Worm (Caenorhabditis elegans): ENCODE data around the gene C08B6.8.

C08B6.8 gene

ce11 chrV:10148352-10148751 is 13.9 kb downstream of the C08B6.8 start, which contains the start of gene srsx-26:
Gene srsx-26 (plus strand): TSS chrV:10148652.
- TF ChIP-seq ceh-58 (GFP tag; IDR thresholded peaks at IDR 0.05) (no peak), tbx-9 (tag; optimal IDR thresholded peaks at IDR 0.05; ENCODE audit: borderline replicate concordance) (no peak), let-607 (tag; optimal IDR thresholded peaks at IDR 0.05) (no peak), fkh-3 (tag; optimal IDR thresholded peaks at IDR 0.05) (no peak), T07F8.4 (tag; optimal IDR thresholded peaks at IDR 0.05) (no peak), T26A5.8 (tag; optimal IDR thresholded peaks at IDR 0.05) (no peak), xnd-1 (tag; optimal IDR thresholded peaks at IDR 0.05) (no peak), gei-17 (GFP tag; optimal IDR thresholded peaks at IDR 0.05) (no peak), egl-18 (GFP tag; IDR thresholded peaks at IDR 0.05) (no peak)

ce11 chrV:10149728-10150127 is 15.3 kb downstream of the C08B6.8 start, which contains the start of gene srsx-27:
Gene srsx-27 (plus strand): TSS chrV:10150028.
- TF ChIP-seq F57C9.4 (tag; optimal IDR thresholded peaks at IDR 0.05) (no peak), dox-1 (GFP tag; IDR thresholded peaks at IDR 0.05) (no peak), ceh-27 (GFP tag; optimal IDR thresholded peaks at IDR 0.05) (no peak), let-526 (GFP tag; IDR thresholded peaks at IDR 0.05) (no peak), chd-7 (tag; optimal IDR thresholded peaks at IDR 0.05) (no peak), K11D2.4 (GFP tag; IDR thresholded peaks at IDR 0.05) (no peak), B0019.2 (GFP tag; conservative IDR thresholded peaks at IDR 0.05) (no peak), Y95B8A.8 (GFP tag; IDR thresholded peaks at IDR 0.05) (no peak), aptf-2 (GFP tag; conservative IDR thresholded peaks at IDR 0.05) (no peak), attf-3 (GFP tag; conservative IDR thresholded peaks at IDR 0.05) (no peak), unc-62 (GFP tag; optimal IDR thresholded peaks at IDR 0.05) (no peak), K12H6.12 (tag; optimal IDR thresholded peaks at IDR 0.05) (no peak), mxl-1 (tag; optimal IDR thresholded peaks at IDR 0.05) (no peak)

ce11 chrV:10152278-10152677 is 17.8 kb downstream of the C08B6.8 start, which contains the start of gene srsx-28:
Gene srsx-28 (plus strand): TSS chrV:10152578.
- TF ChIP-seq ztf-28 (GFP tag; IDR thresholded peaks at IDR 0.05) (no peak), xnd-1 (tag; optimal IDR thresholded peaks at IDR 0.05) (no peak), mel-28 (tag; optimal IDR thresholded peaks at IDR 0.05; ENCODE audit: borderline replicate concordance) (no peak), attf-3 (GFP tag; conservative IDR thresholded peaks at IDR 0.05) (no peak), F55B11.4 (tag; optimal IDR thresholded peaks at IDR 0.05; ENCODE audit: borderline replicate concordance, insufficient read depth) (no peak), B0336.3 (GFP tag; IDR thresholded peaks at IDR 0.05) (no peak), T07F8.4 (tag; optimal IDR thresholded peaks at IDR 0.05) (no peak), ztf-3 (GFP tag; optimal IDR thresholded peaks at IDR 0.05) (no peak), tlf-1 (GFP tag; optimal IDR thresholded peaks at IDR 0.05) (no peak), Y56A3A.18 (GFP tag; IDR thresholded peaks at IDR 0.05) (no peak), unc-62 (GFP tag; optimal IDR thresholded peaks at IDR 0.05) (no peak), T26A5.8 (tag; optimal IDR thresholded peaks at IDR 0.05) (no peak), D2030.7 (GFP tag; IDR thresholded peaks at IDR 0.05) (no peak), madf-3 (GFP tag; IDR thresholded peaks at IDR 0.05) (no peak), F49E8.2 (tag; optimal IDR thresholded peaks at IDR 0.05; ENCODE audit: insufficient read depth) (no peak), lsy-27 (tag; optimal IDR thresholded peaks at IDR 0.05; ENCODE audit: borderline replicate concordance, insufficient read depth) (no peak), nfya-1 (tag; optimal IDR thresholded peaks at IDR 0.05; ENCODE audit: borderline replicate concordance, insufficient read depth) (no peak), Y79H2A.3 (GFP tag; conservative IDR thresholded peaks at IDR 0.05) (no peak), ceh-100 (GFP tag; IDR thresholded peaks at IDR 0.05) (no peak)

Measured in whole organism, young adult.